Fruit fly (Drosophila melanogaster): ENCODE results near the gene CG12224.
A peak's percentile ranks its signal among the peaks of the same experiment; 100 is the strongest.

CG12224 gene

dm6 chr3R:12006417-12006816 lies 24.6 kb upstream of the CG12224 start:
- TF ChIP-seq CG5204 (GFP tag; optimal IDR thresholded peaks at IDR 0.05) (no peak), CG11617 (GFP tag; optimal IDR thresholded peaks at IDR 0.05) (no peak), CG14711 (tag; optimal IDR thresholded peaks at IDR 0.05) (no peak), cic (GFP tag; optimal IDR thresholded peaks at IDR 0.05) (no peak), pad (GFP tag; optimal IDR thresholded peaks at IDR 0.05) (no peak), tj (GFP tag; optimal IDR thresholded peaks at IDR 0.05) (no peak), toe (GFP tag; optimal IDR thresholded peaks at IDR 0.05) (no peak), CG1620 (GFP tag; optimal IDR thresholded peaks at IDR 0.05) (no peak), CG7045 (GFP tag; optimal IDR thresholded peaks at IDR 0.05) (no peak), Mnt (GFP tag; optimal IDR thresholded peaks at IDR 0.05) (no peak), Hr96 (GFP tag; optimal IDR thresholded peaks at IDR 0.05) (no peak), CG33017 (tag; optimal IDR thresholded peaks at IDR 0.05) (no peak), bab1 (GFP tag; optimal IDR thresholded peaks at IDR 0.05) (no peak), Clk (GFP tag; optimal IDR thresholded peaks at IDR 0.05) (no peak), CG12768 (GFP tag; optimal IDR thresholded peaks at IDR 0.05) (no peak), cnc (optimal IDR thresholded peaks at IDR 0.05) (no peak), Crg-1 (GFP tag; optimal IDR thresholded peaks at IDR 0.05) (no peak), ovo (GFP tag; optimal IDR thresholded peaks at IDR 0.05) (no peak), kay (GFP tag; ENCODE audit: borderline replicate concordance) (no peak), CG7101 (tag; optimal IDR thresholded peaks at IDR 0.05) (no peak)

DNA sequence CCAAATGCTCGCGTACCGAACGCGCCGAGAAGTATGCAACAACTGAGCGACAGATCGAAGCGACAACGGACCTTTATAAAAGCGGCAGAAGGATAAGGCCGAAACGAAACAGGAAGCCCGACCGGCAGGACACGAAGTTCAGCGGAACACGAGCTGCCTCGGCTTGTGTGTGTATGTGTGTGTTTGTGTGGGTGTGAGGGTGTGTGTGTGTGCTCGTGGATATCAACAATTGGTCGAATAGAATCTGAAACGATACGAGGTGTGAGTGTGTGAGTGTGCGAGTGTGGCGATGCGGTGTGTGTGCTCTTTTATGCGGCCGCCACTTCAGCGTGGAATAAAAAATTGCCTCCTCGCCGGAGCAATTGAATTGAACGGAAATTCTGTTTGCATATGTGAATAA lies 23.6 kb upstream of the CG12224 start, which contains the start of gene Tk:
Gene Tk, minus strand, starts transcription at position 57 of the 400 bp plus-strand sequence.
- TF ChIP-seq cic (GFP tag; optimal IDR thresholded peaks at IDR 0.05): no peak
- no peak for TF ChIP-seq Crg-1 (GFP tag; optimal IDR thresholded peaks at IDR 0.05)
- no peak for TF ChIP-seq CG11617 (GFP tag; optimal IDR thresholded peaks at IDR 0.05)
- TF ChIP-seq pad (GFP tag; optimal IDR thresholded peaks at IDR 0.05): no peak
- TF ChIP-seq toe (GFP tag; optimal IDR thresholded peaks at IDR 0.05): no peak
- no peak for TF ChIP-seq bab1 (GFP tag; optimal IDR thresholded peaks at IDR 0.05)
- TF ChIP-seq tj (GFP tag; optimal IDR thresholded peaks at IDR 0.05): no peak
- TF ChIP-seq Mnt (GFP tag; optimal IDR thresholded peaks at IDR 0.05): no peak
- no peak for TF ChIP-seq CG33017 (tag; optimal IDR thresholded peaks at IDR 0.05)
- no peak for TF ChIP-seq kay (GFP tag; ENCODE audit: borderline replicate concordance)
- no peak for TF ChIP-seq CG12768 (GFP tag; optimal IDR thresholded peaks at IDR 0.05)
- TF ChIP-seq CG1620 (GFP tag; optimal IDR thresholded peaks at IDR 0.05): no peak
- no peak for TF ChIP-seq CG7045 (GFP tag; optimal IDR thresholded peaks at IDR 0.05)
- no peak for TF ChIP-seq CG7101 (tag; optimal IDR thresholded peaks at IDR 0.05)
- no peak for TF ChIP-seq cnc (optimal IDR thresholded peaks at IDR 0.05)
- no peak for TF ChIP-seq CG14711 (tag; optimal IDR thresholded peaks at IDR 0.05)
- TF ChIP-seq CG5204 (GFP tag; optimal IDR thresholded peaks at IDR 0.05): no peak
- no peak for TF ChIP-seq Clk (GFP tag; optimal IDR thresholded peaks at IDR 0.05)
- no peak for TF ChIP-seq ovo (GFP tag; optimal IDR thresholded peaks at IDR 0.05)
- no peak for TF ChIP-seq Hr96 (GFP tag; optimal IDR thresholded peaks at IDR 0.05)

dm6 chr3R:11999074-11999473 lies 17.2 kb upstream of the CG12224 start, which contains the start of gene Ect3:
Ect3 (plus strand) TSS chr3R:11999278.
- TF ChIP-seq CG33017 (tag; optimal IDR thresholded peaks at IDR 0.05) (no peak), tj (GFP tag; optimal IDR thresholded peaks at IDR 0.05) (peak; percentile 31)

DNA sequence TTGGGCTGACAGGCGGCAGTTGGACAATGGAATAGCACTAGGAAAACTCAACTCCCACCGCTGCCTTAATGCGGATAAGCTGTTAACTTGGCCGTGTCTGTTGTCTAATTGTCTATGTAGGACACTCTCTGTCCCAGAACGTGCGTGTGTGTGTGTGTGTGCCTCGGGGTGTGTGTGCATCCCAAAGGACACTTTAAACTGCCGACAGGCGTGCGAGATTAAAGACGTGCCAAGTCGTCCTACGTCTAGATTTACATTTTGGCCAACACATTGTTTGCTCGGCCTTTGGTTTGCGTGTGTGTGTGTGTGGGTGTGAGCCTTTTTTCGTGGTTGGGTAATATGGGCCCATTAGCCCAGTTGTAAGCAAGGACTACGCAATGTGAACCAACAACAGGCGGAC lies 16.3 kb upstream of the CG12224 start:
- TF ChIP-seq CG1620 (GFP tag; optimal IDR thresholded peaks at IDR 0.05): no peak
- no peak for TF ChIP-seq Clk (GFP tag; optimal IDR thresholded peaks at IDR 0.05)
- TF ChIP-seq cnc (optimal IDR thresholded peaks at IDR 0.05): no peak
- TF ChIP-seq tj (GFP tag; optimal IDR thresholded peaks at IDR 0.05): no peak
- TF ChIP-seq kay (GFP tag; ENCODE audit: borderline replicate concordance): no peak
- TF ChIP-seq CG12768 (GFP tag; optimal IDR thresholded peaks at IDR 0.05): no peak
- TF ChIP-seq ovo (GFP tag; optimal IDR thresholded peaks at IDR 0.05): no peak
- no peak for TF ChIP-seq CG5204 (GFP tag; optimal IDR thresholded peaks at IDR 0.05)
- TF ChIP-seq Crg-1 (GFP tag; optimal IDR thresholded peaks at IDR 0.05): no peak
- no peak for TF ChIP-seq pad (GFP tag; optimal IDR thresholded peaks at IDR 0.05)

DNA sequence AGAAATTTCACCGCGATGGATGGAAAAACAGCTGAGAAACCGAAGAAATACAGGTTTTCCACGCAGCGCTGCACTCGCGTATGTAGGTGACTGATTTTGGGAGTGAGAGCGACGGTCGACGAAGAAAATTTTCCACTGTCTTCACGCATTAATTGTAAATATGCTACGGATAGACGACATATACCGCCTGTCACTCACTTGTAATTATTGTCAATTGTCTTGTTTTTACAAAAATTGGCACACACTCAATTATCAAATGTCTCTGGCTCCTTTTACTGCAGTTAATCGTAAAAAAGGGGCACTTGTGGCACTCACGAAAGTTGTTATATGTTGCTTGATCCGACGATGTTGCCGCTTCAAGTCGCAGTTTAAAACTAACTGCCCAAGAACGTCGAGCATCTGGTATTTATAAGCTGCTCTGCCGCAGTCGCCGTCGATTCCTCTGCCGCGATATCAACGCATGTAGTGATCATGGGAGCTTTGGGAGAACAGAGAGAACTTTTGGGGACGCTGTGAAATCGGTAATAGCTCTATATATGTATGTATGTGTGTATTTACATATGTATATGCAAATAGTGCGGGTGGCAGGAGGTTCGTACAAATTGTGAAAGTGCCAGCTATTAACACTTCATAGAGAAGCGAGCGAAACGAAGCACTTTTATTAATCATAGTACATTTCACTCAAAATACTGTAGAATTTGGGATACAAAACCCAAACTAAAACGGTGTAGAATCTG lies 11.2 kb upstream of the CG12224 start, which contains the start of gene mfas:
Gene mfas, minus strand, starts transcription at position 382 of the 737 bp plus-strand sequence.
- TF ChIP-seq tj (GFP tag; optimal IDR thresholded peaks at IDR 0.05) (peak; percentile 2), cic (GFP tag; optimal IDR thresholded peaks at IDR 0.05) (no peak), CG12768 (GFP tag; optimal IDR thresholded peaks at IDR 0.05) (peak; percentile 26)

DNA sequence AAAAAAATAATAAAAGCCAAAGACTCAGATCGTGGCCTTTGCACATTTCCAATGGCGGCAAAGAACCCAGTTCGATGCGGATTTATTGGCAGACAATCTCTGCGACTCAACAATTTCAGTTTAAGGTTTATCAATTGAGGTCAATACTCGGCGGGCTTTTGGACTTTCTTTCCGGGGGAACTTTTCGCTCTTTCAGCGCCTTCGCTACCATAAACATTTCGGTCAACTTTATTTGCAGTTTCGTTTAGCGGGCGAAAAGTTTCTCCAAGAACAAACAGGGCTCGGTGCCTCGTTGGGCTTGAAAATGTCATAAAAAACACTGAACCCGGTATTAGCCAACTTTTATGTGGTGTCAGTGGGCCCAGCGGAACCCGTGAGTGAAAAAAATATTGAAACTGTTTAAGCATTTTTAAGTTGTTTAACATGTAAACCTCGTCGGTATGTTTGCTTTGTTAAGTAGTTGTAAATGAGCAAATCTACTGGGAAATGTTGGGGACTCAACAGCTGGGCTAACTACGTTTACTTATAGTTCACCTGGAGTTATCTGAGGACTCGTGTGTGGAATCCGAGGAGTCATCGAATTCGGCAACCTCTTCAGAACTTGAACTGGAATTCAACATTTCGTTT lies 9.8 kb upstream of the CG12224 start:
- TF ChIP-seq tj (GFP tag; optimal IDR thresholded peaks at IDR 0.05): peak; percentile 64
- no peak for TF ChIP-seq Crg-1 (GFP tag; optimal IDR thresholded peaks at IDR 0.05)

dm6 chr3R:11989996-11990395 lies 8.1 kb upstream of the CG12224 start:
- TF ChIP-seq kay (GFP tag; ENCODE audit: borderline replicate concordance) (peak; percentile 62), CG12768 (GFP tag; optimal IDR thresholded peaks at IDR 0.05) (no peak), tj (GFP tag; optimal IDR thresholded peaks at IDR 0.05) (peak; percentile 83)

Measured in whole organism, adult.